Worm (Caenorhabditis elegans) whole organism, late embryonic: ENCODE results near the gene srh-218.

Experiments
- F13H6.1 ChIP-seq: sonication (generic microtip); optimal IDR thresholded peaks from 2 replicates; lab custom pipeline; 2016; ENCODE audit warnings: missing genetic modification characterization, missing compliant biosample characterization
- K02D7.2 ChIP-seq: sonication (generic microtip); optimal IDR thresholded peaks from 2 replicates; lab custom pipeline; 2017; ENCODE audit warnings: mild to moderate bottlenecking, missing genetic modification characterization, missing compliant biosample characterization
- T23F11.4 ChIP-seq: fragments of 200-800 bp; sonication (Bioruptor generic); optimal IDR thresholded peaks from 2 replicates; lab custom pipeline; 2018; ENCODE audit warnings: mild to moderate bottlenecking, missing genetic modification characterization, missing compliant biosample characterization
- Y22D7AL.16 ChIP-seq: sonication (generic microtip); optimal IDR thresholded peaks from 2 replicates; lab custom pipeline; 2016; ENCODE audit warnings: missing genetic modification characterization, missing compliant biosample characterization
- ceh-19 ChIP-seq: fragments of 200-800 bp; sonication (Bioruptor generic); optimal IDR thresholded peaks from 2 replicates; lab custom pipeline; 2018; ENCODE audit warnings: mild to moderate bottlenecking, missing genetic modification characterization, missing compliant biosample characterization
- ceh-2 ChIP-seq: sonication (generic microtip); optimal IDR thresholded peaks from 2 replicates; lab custom pipeline; 2016; ENCODE audit warnings: missing genotype, missing genetic modification characterization, missing compliant biosample characterization
- ceh-22 ChIP-seq: sonication (generic microtip); optimal IDR thresholded peaks from 2 replicates; lab custom pipeline; 2017; ENCODE audit warnings: missing biosample characterization, missing genetic modification characterization
- ceh-31 ChIP-seq: sonication (generic microtip); optimal IDR thresholded peaks from 2 replicates; lab custom pipeline; 2016; ENCODE audit warnings: missing genetic modification characterization, missing compliant biosample characterization
- ceh-34 ChIP-seq: sonication (generic microtip); optimal IDR thresholded peaks from 2 replicates; lab custom pipeline; 2016; ENCODE audit warnings: mild to moderate bottlenecking, missing genetic modification characterization, missing compliant biosample characterization
- ceh-45 ChIP-seq: fragments of 200-800 bp; sonication (Bioruptor generic); IDR thresholded peaks from 2 replicates; pipeline ENCODE4 v1.3.6; 2022; ENCODE audit warnings: missing genetic modification reagents, missing genetic modification characterization, missing compliant biosample characterization
- ceh-6 ChIP-seq: fragments of 200-800 bp; sonication (Bioruptor generic); optimal IDR thresholded peaks from 2 replicates; lab custom pipeline; 2018; ENCODE audit warnings: mild to moderate bottlenecking, missing genetic modification characterization, missing compliant biosample characterization
- ceh-9 ChIP-seq: sonication (generic microtip); optimal IDR thresholded peaks from 2 replicates; lab custom pipeline; 2016; ENCODE audit warnings: mild to moderate bottlenecking, missing genetic modification characterization, inconsistent platforms, missing compliant biosample characterization
- che-1 ChIP-seq: sonication (generic microtip); optimal IDR thresholded peaks from 2 replicates; lab custom pipeline; 2016; ENCODE audit warnings: mild to moderate bottlenecking, missing genetic modification characterization, missing compliant biosample characterization
- dve-1 ChIP-seq: sonication (generic microtip); optimal IDR thresholded peaks from 2 replicates; lab custom pipeline; 2017; ENCODE audit warnings: antibody characterized with exemption, mild to moderate bottlenecking, missing genetic modification characterization, missing compliant biosample characterization
- elt-2 ChIP-seq: sonication (generic microtip); optimal IDR thresholded peaks from 2 replicates; lab custom pipeline; 2016; ENCODE audit warnings: missing genetic modification reagents, missing genetic modification characterization, missing compliant biosample characterization
- ets-4 ChIP-seq: sonication (generic microtip); optimal IDR thresholded peaks from 2 replicates; lab custom pipeline; 2016; ENCODE audit warnings: missing genetic modification characterization, missing compliant biosample characterization
- eyg-1 ChIP-seq: sonication (generic microtip); optimal IDR thresholded peaks from 2 replicates; lab custom pipeline; 2016; ENCODE audit warnings: missing genotype, missing genetic modification characterization, missing compliant biosample characterization
- fkh-10 ChIP-seq: fragments of 150-350 bp; optimal IDR thresholded peaks from 2 replicates; lab custom pipeline; 2014; ENCODE audit warnings: missing biosample characterization, missing genetic modification reagents, missing genetic modification characterization
- fkh-6 ChIP-seq: sonication (generic microtip); optimal IDR thresholded peaks from 2 replicates; lab custom pipeline; 2016; ENCODE audit warnings: missing genetic modification characterization, missing compliant biosample characterization
- gmeb-2 ChIP-seq: sonication (generic microtip); optimal IDR thresholded peaks from 2 replicates; lab custom pipeline; 2016; ENCODE audit warnings: missing genetic modification characterization, inconsistent platforms, missing compliant biosample characterization
- hlh-13 ChIP-seq: fragments of 200-800 bp; sonication (Bioruptor generic); optimal IDR thresholded peaks from 2 replicates; lab custom pipeline; 2018; ENCODE audit warnings: mild to moderate bottlenecking, missing genetic modification characterization, missing compliant biosample characterization
- hlh-15 ChIP-seq: sonication (generic microtip); optimal IDR thresholded peaks from 2 replicates; lab custom pipeline; 2016; ENCODE audit warnings: missing genetic modification characterization, missing compliant biosample characterization
- hlh-30 ChIP-seq: sonication (generic microtip); optimal IDR thresholded peaks from 2 replicates; lab custom pipeline; 2017; ENCODE audit warnings: antibody characterized with exemption, missing genetic modification characterization, missing compliant biosample characterization; ENCODE audit not compliant: insufficient read depth
- hlh-6 ChIP-seq: sonication (generic microtip); optimal IDR thresholded peaks from 2 replicates; lab custom pipeline; 2016; ENCODE audit warnings: missing genotype, missing genetic modification characterization, missing compliant biosample characterization
- hlh-8 ChIP-seq: sonication (generic microtip); optimal IDR thresholded peaks from 2 replicates; lab custom pipeline; 2016; ENCODE audit warnings: missing genotype, missing genetic modification characterization, missing compliant biosample characterization
- lim-6 ChIP-seq: sonication (generic microtip); optimal IDR thresholded peaks from 2 replicates; lab custom pipeline; 2016; ENCODE audit warnings: missing genetic modification characterization, missing compliant biosample characterization
- lin-11 ChIP-seq: fragments of 200-800 bp; sonication (Bioruptor generic); optimal IDR thresholded peaks from 2 replicates; lab custom pipeline; 2018; ENCODE audit warnings: mild to moderate bottlenecking, missing genetic modification characterization, missing compliant biosample characterization
- madf-2 ChIP-seq: sonication (generic microtip); optimal IDR thresholded peaks from 2 replicates; lab custom pipeline; 2017; ENCODE audit warnings: missing genetic modification characterization, missing compliant biosample characterization
- mec-3 ChIP-seq: sonication (generic microtip); optimal IDR thresholded peaks from 2 replicates; lab custom pipeline; 2016; ENCODE audit warnings: borderline replicate concordance, missing genetic modification characterization, missing compliant biosample characterization
- nhr-11 ChIP-seq: fragments of 150-350 bp; optimal IDR thresholded peaks from 2 replicates; lab custom pipeline; 2014; ENCODE audit warnings: missing biosample characterization, missing genetic modification characterization
- nhr-232 ChIP-seq: sonication (generic microtip); optimal IDR thresholded peaks from 2 replicates; lab custom pipeline; 2016; ENCODE audit warnings: missing genetic modification characterization, missing compliant biosample characterization
- npax-4 ChIP-seq: sonication (generic microtip); optimal IDR thresholded peaks from 2 replicates; lab custom pipeline; 2016; ENCODE audit warnings: missing genetic modification characterization, missing compliant biosample characterization
- odd-2 ChIP-seq: sonication (generic microtip); optimal IDR thresholded peaks from 2 replicates; lab custom pipeline; 2017; ENCODE audit warnings: antibody characterized with exemption, mild to moderate bottlenecking, missing genetic modification characterization, missing compliant biosample characterization
- pag-3 ChIP-seq: sonication (generic microtip); optimal IDR thresholded peaks from 2 replicates; lab custom pipeline; 2016; ENCODE audit warnings: missing compliant biosample characterization, missing genetic modification characterization, borderline replicate concordance
- pat-9 ChIP-seq: fragments of 200-800 bp; sonication (Bioruptor generic); optimal IDR thresholded peaks from 2 replicates; lab custom pipeline; 2018; ENCODE audit warnings: mild to moderate bottlenecking, missing genetic modification characterization, moderate library complexity, missing compliant biosample characterization
- pha-4 ChIP-seq: fragments of 150-350 bp; optimal IDR thresholded peaks from 2 replicates; lab custom pipeline; 2018; ENCODE audit warnings: missing biosample characterization, missing genetic modification reagents, missing genetic modification characterization
- pqm-1 ChIP-seq: sonication (generic microtip); optimal IDR thresholded peaks from 2 replicates; lab custom pipeline; 2016; ENCODE audit warnings: missing genetic modification characterization, missing compliant biosample characterization
- pros-1 ChIP-seq: fragments of 150-350 bp; optimal IDR thresholded peaks from 2 replicates; lab custom pipeline; 2014; ENCODE audit warnings: missing biosample characterization, missing genetic modification reagents, missing genetic modification characterization
- ref-2 ChIP-seq: sonication (generic microtip); optimal IDR thresholded peaks from 2 replicates; lab custom pipeline; 2016; ENCODE audit warnings: missing genetic modification characterization, missing compliant biosample characterization
- rnt-1 ChIP-seq: sonication (generic microtip); optimal IDR thresholded peaks from 2 replicates; lab custom pipeline; 2016; ENCODE audit warnings: missing genetic modification characterization, missing compliant biosample characterization
- sox-2 ChIP-seq: fragments of 200-800 bp; sonication (Bioruptor generic); IDR thresholded peaks from 2 replicates; pipeline ENCODE4 v1.3.6; 2022; ENCODE audit warnings: missing genetic modification reagents, missing genetic modification characterization, missing compliant biosample characterization
- tbx-2 ChIP-seq: sonication (generic microtip); optimal IDR thresholded peaks from 2 replicates; lab custom pipeline; 2016; ENCODE audit warnings: missing genetic modification characterization, missing compliant biosample characterization
- ttx-3 ChIP-seq: sonication (generic microtip); optimal IDR thresholded peaks from 2 replicates; lab custom pipeline; 2016; ENCODE audit warnings: missing genetic modification reagents, missing genetic modification characterization, missing compliant biosample characterization
- unc-3 ChIP-seq, 2 experiments: fragments of 200-800 bp in 1 of 2; sonication (Bioruptor generic) in 1 of 2; sonication (generic microtip) in 1 of 2; conservative IDR thresholded peaks in 1 of 2; optimal IDR thresholded peaks in 1 of 2; 2 replicates each; pipeline versions ENCODE4 v1.3.6 to Lab custom; 2016 to 2022; ENCODE audit warnings: missing compliant biosample characterization in 2 of 2, missing genetic modification characterization in 2 of 2, missing genetic modification reagents in 1 of 2
- unc-55 ChIP-seq: sonication (generic microtip); optimal IDR thresholded peaks from 2 replicates; lab custom pipeline; 2017; ENCODE audit warnings: missing biosample characterization, missing genetic modification reagents, missing genetic modification characterization
- unc-86 ChIP-seq: sonication (generic microtip); optimal IDR thresholded peaks from 2 replicates; lab custom pipeline; 2016; ENCODE audit warnings: missing genetic modification characterization, missing compliant biosample characterization
- zip-5 ChIP-seq: sonication (generic microtip); optimal IDR thresholded peaks from 2 replicates; lab custom pipeline; 2016; ENCODE audit warnings: missing genetic modification characterization, missing compliant biosample characterization

srh-218 gene

ce11 chrV:15492518-15492917, 1.3 kb upstream of the srh-218 start, which contains the start of gene str-264:
str-264 (minus strand) TSS chrV:15492618.
- TF ChIP-seq unc-3 (GFP tag; conservative IDR thresholded peaks at IDR 0.05; lab: Robert Waterston, UW) (no peak), unc-3 (tag; optimal IDR thresholded peaks at IDR 0.05; lab: Kevin White, UChicago) (no peak), K02D7.2 (tag; lab: Kevin White, UChicago) (no peak), ceh-6 (GFP tag; lab: Kevin White, UChicago) (no peak), che-1 (tag; lab: Kevin White, UChicago) (no peak), F13H6.1 (tag; lab: Kevin White, UChicago) (no peak), pros-1 (tag; lab: Kevin White, UChicago) (no peak), ets-4 (tag; lab: Kevin White, UChicago) (no peak), hlh-15 (tag; lab: Kevin White, UChicago) (no peak), hlh-8 (tag; lab: Kevin White, UChicago) (no peak), odd-2 (tag; lab: Kevin White, UChicago) (no peak), lin-11 (tag; lab: Kevin White, UChicago) (no peak), ceh-45 (no peak), dve-1 (tag; lab: Kevin White, UChicago) (no peak), npax-4 (no peak), T23F11.4 (GFP tag; lab: Kevin White, UChicago) (no peak), hlh-6 (no peak)

- TF ChIP-seq gmeb-2 (tag; lab: Kevin White, UChicago) (no peak), pat-9 (tag; lab: Kevin White, UChicago) (no peak), zip-5 (no peak), unc-55 (GFP tag; lab: Kevin White, UChicago) (no peak), ref-2 (tag; lab: Kevin White, UChicago) (no peak), hlh-6 (no peak), ttx-3 (tag; lab: Kevin White, UChicago) (no peak), che-1 (tag; lab: Kevin White, UChicago) (no peak), Y22D7AL.16 (no peak), ceh-19 (GFP tag; lab: Kevin White, UChicago) (no peak), pqm-1 (tag; lab: Kevin White, UChicago) (no peak), hlh-8 (tag; lab: Kevin White, UChicago) (no peak)
These were observed 1.4 kb downstream of the srh-218 start, which contains the start of gene srh-219 for ce11 chrV:15495169-15495568. srh-219 (plus strand) TSS chrV:15495469.

- no peak for TF ChIP-seq ceh-31 (tag; lab: Kevin White, UChicago)
- TF ChIP-seq pha-4 (tag; lab: Kevin White, UChicago) = no peak
- TF ChIP-seq zip-5 = no peak
- peak; percentile 8 for TF ChIP-seq ceh-2 (tag; lab: Kevin White, UChicago)
- TF ChIP-seq tbx-2 = peak; percentile 63
- peak; percentile 48 for TF ChIP-seq ceh-34 (tag; lab: Kevin White, UChicago)
- TF ChIP-seq mec-3 = no peak
- peak; percentile 58 for TF ChIP-seq hlh-30 (tag; lab: Kevin White, UChicago)
- no peak for TF ChIP-seq hlh-13 (GFP tag; lab: Kevin White, UChicago)
- TF ChIP-seq ceh-22 = no peak
- TF ChIP-seq ceh-19 (GFP tag; lab: Kevin White, UChicago) = no peak
- no peak for TF ChIP-seq ceh-45
- TF ChIP-seq nhr-232 = no peak
- TF ChIP-seq madf-2 (tag; lab: Kevin White, UChicago) = no peak
- TF ChIP-seq eyg-1 = no peak
- no peak for TF ChIP-seq K02D7.2 (tag; lab: Kevin White, UChicago)
- TF ChIP-seq npax-4 = no peak
- TF ChIP-seq fkh-6 (tag; lab: Kevin White, UChicago) = no peak
- no peak for TF ChIP-seq fkh-10 (GFP tag; lab: Kevin White, UChicago)
- no peak for TF ChIP-seq F13H6.1 (tag; lab: Kevin White, UChicago)
- no peak for TF ChIP-seq unc-86 (tag; lab: Kevin White, UChicago)
- TF ChIP-seq nhr-11 = no peak
- no peak for TF ChIP-seq odd-2 (tag; lab: Kevin White, UChicago)
- no peak for TF ChIP-seq pag-3 (tag; lab: Kevin White, UChicago)
- peak; percentile 15 for TF ChIP-seq ets-4 (tag; lab: Kevin White, UChicago)
- no peak for TF ChIP-seq sox-2
- no peak for TF ChIP-seq rnt-1
- no peak for TF ChIP-seq ceh-9 (tag; lab: Kevin White, UChicago)
- TF ChIP-seq ref-2 (tag; lab: Kevin White, UChicago) = no peak
- TF ChIP-seq elt-2 (tag; lab: Kevin White, UChicago) = peak; percentile 77
- TF ChIP-seq dve-1 (tag; lab: Kevin White, UChicago) = no peak
- TF ChIP-seq lim-6 (tag; lab: Kevin White, UChicago) = no peak
- peak; percentile 9 for TF ChIP-seq pros-1 (tag; lab: Kevin White, UChicago)
These were observed 4.0 kb downstream of the srh-218 start for ce11 chrV:15497731-15498130.
